Fruit fly (Drosophila melanogaster): ENCODE data around the gene Sh.
A peak's percentile ranks its signal among the peaks of the same experiment; 100 is the strongest.

Gene Sh

dm6 chrX:18091159-18091676, 28.2 kb upstream of the Sh start, which contains the start of gene scu:
TSS of gene scu (plus strand) at chrX:18091259.
- 0 out of 2 replicates have a peak, but pooled peaks have one; percentile 5 for TF ChIP-seq CG13287 (GFP tag; IDR thresholded peaks at IDR 0.05; ENCODE audit: partially characterized antibody)
- TF ChIP-seq sug (tag; optimal IDR thresholded peaks at IDR 0.05), result peak; percentile 12
- no peak for TF ChIP-seq ham (GFP tag; IDR thresholded peaks at IDR 0.05)
- peak; percentile 46 for TF ChIP-seq Dp (GFP tag; optimal IDR thresholded peaks at IDR 0.05)
- TF ChIP-seq insv (GFP tag; optimal IDR thresholded peaks at IDR 0.05), result peak in 1 of 2 experiments; percentile 73
- TF ChIP-seq CG6813 (GFP tag; optimal IDR thresholded peaks at IDR 0.05), result no peak
- TF ChIP-seq bsh (GFP tag; optimal IDR thresholded peaks at IDR 0.05), result peak in 1 of 2 experiments; percentile 90
- no peak for TF ChIP-seq Ssrp (tag; optimal IDR thresholded peaks at IDR 0.05)
- TF ChIP-seq pzg (GFP tag; optimal IDR thresholded peaks at IDR 0.05), result peak; percentile 30
- peak; percentile 70 for TF ChIP-seq Elba2 (GFP tag; optimal IDR thresholded peaks at IDR 0.05)
- peak; percentile 63 for TF ChIP-seq E2f2 (GFP tag; IDR thresholded peaks at IDR 0.05)
- TF ChIP-seq CG3407 (GFP tag; optimal IDR thresholded peaks at IDR 0.05), result no peak
- no peak for TF ChIP-seq CG33557 (GFP tag; optimal IDR thresholded peaks at IDR 0.05)
- peak; percentile 74 for TF ChIP-seq Med (GFP tag)
- TF ChIP-seq MBD-R2 (GFP tag; IDR thresholded peaks at IDR 0.05), result peak; percentile 37
- TF ChIP-seq nom (GFP tag; optimal IDR thresholded peaks at IDR 0.05), result peak; percentile 98
- TF ChIP-seq CG15514 (GFP tag; optimal IDR thresholded peaks at IDR 0.05), result peak; percentile 31
- no peak for TF ChIP-seq CG8290 (GFP tag; optimal IDR thresholded peaks at IDR 0.05)
- TF ChIP-seq CG8290 (tag; optimal IDR thresholded peaks at IDR 0.05), result peak in 1 of 2 experiments; percentile 61
- 0 out of 2 replicates have a peak, but pooled peaks have one; percentile 27 for TF ChIP-seq Dref (GFP tag; IDR thresholded peaks at IDR 0.05)
- TF ChIP-seq CG2199 (GFP tag; IDR thresholded peaks at IDR 0.05), result no peak
- TF ChIP-seq CG9797 (GFP tag; optimal IDR thresholded peaks at IDR 0.05), result peak; percentile 40
- TF ChIP-seq CG4617 (GFP tag; optimal IDR thresholded peaks at IDR 0.05; ENCODE audit: borderline replicate concordance), result peak; percentile 0
- peak; percentile 50 for TF ChIP-seq mirr (GFP tag; optimal IDR thresholded peaks at IDR 0.05)
- TF ChIP-seq Sry-δ (GFP tag; optimal IDR thresholded peaks at IDR 0.05), result peak; percentile 25
- no peak for TF ChIP-seq ERR (GFP tag; optimal IDR thresholded peaks at IDR 0.05)
- TF ChIP-seq CG13296 (GFP tag; optimal IDR thresholded peaks at IDR 0.05), result peak; percentile 20
- peak; percentile 2 for TF ChIP-seq Sin3A (optimal IDR thresholded peaks at IDR 0.05)
- no peak for TF ChIP-seq kni (GFP tag; optimal IDR thresholded peaks at IDR 0.05)
- TF ChIP-seq Atf-2 (GFP tag; optimal IDR thresholded peaks at IDR 0.05), result no peak
- TF ChIP-seq exex (tag; optimal IDR thresholded peaks at IDR 0.05), result peak; percentile 40
- no peak for TF ChIP-seq ap (GFP tag; IDR thresholded peaks at IDR 0.05)
- peak in 1 of 2 experiments; percentile 72 for TF ChIP-seq Pdp1 (GFP tag; optimal IDR thresholded peaks at IDR 0.05)
- no peak for TF ChIP-seq CG10462 (GFP tag; optimal IDR thresholded peaks at IDR 0.05)
- TF ChIP-seq CG10543 (GFP tag; optimal IDR thresholded peaks at IDR 0.05), result peak; percentile 3
- peak; percentile 60; the same call in 2 of the 3 replicates for TF ChIP-seq row (GFP tag; IDR thresholded peaks at IDR 0.05)
- peak; percentile 78 for TF ChIP-seq Drgx (GFP tag; IDR thresholded peaks at IDR 0.05)
- peak; percentile 64 for TF ChIP-seq gfzf (GFP tag; optimal IDR thresholded peaks at IDR 0.05)
- 0 out of 2 replicates have a peak, but pooled peaks have one; percentile 13 for TF ChIP-seq unc-4 (GFP tag; IDR thresholded peaks at IDR 0.05; ENCODE audit: partially characterized antibody)
- TF ChIP-seq MESR4 (GFP tag; optimal IDR thresholded peaks at IDR 0.05), result peak; percentile 60
- TF ChIP-seq BEAF-32 (GFP tag; optimal IDR thresholded peaks at IDR 0.05), result peak; percentile 25
- peak; percentile 49 for TF ChIP-seq CG34376 (GFP tag; optimal IDR thresholded peaks at IDR 0.05)

Data from whole organism, embryonic.